Worm (Caenorhabditis elegans) whole organism, L4 larva: ENCODE data around the gene algn-5.

ENCODE experiments used
- D1046.2 ChIP-seq: fragments of 200-800 bp; sonication (Bioruptor generic); IDR thresholded peaks from 2 replicates; pipeline ENCODE4 v1.3.6; 2022; ENCODE audit warnings: missing genetic modification characterization, missing compliant biosample characterization
- F26F4.8 ChIP-seq: fragments of 200-800 bp; sonication (Bioruptor generic); conservative IDR thresholded peaks from 2 replicates; pipeline ENCODE4 v1.3.6; 2022; ENCODE audit warnings: missing genetic modification characterization, missing compliant biosample characterization
- R02D3.7 ChIP-seq: fragments of 150-350 bp; sonication (generic microtip); optimal IDR thresholded peaks from 3 replicates; lab custom pipeline; 2014; ENCODE audit warnings: missing biosample characterization, missing genetic modification characterization
- T26A8.4 ChIP-seq: fragments of 200-800 bp; sonication (Bioruptor generic); IDR thresholded peaks from 2 replicates; pipeline ENCODE4 v1.3.6; 2022; ENCODE audit warnings: missing genetic modification characterization, missing compliant biosample characterization
- Y105C5A.15 ChIP-seq: fragments of 200-800 bp; sonication (Bioruptor generic); IDR thresholded peaks from 2 replicates; pipeline ENCODE4 v1.3.6; 2022; ENCODE audit warnings: missing genetic modification characterization, missing compliant biosample characterization
- aha-1 ChIP-seq: fragments of 150-350 bp; peaks from one replicate; lab custom pipeline; 2014; ENCODE audit warnings: missing biosample characterization, missing genetic modification characterization
- arid-1 ChIP-seq: fragments of 200-800 bp; sonication (Bioruptor generic); conservative IDR thresholded peaks from 2 replicates; pipeline ENCODE4 v1.3.6; 2022; ENCODE audit warnings: missing genetic modification reagents, missing genetic modification characterization, missing compliant biosample characterization
- attf-4 ChIP-seq: sonication (generic microtip); optimal IDR thresholded peaks from 3 replicates; lab custom pipeline; 2017; ENCODE audit warnings: missing biosample characterization, missing genetic modification characterization
- ceh-20 ChIP-seq: fragments of 200-800 bp; sonication (Bioruptor generic); IDR thresholded peaks from 2 replicates; pipeline ENCODE4 v1.3.6; 2022; ENCODE audit warnings: missing genetic modification reagents, missing genetic modification characterization, missing compliant biosample characterization
- ctbp-1 ChIP-seq: fragments of 200-800 bp; sonication (Bioruptor generic); IDR thresholded peaks from 2 replicates; pipeline ENCODE4 v1.3.6; 2022; ENCODE audit warnings: missing genetic modification reagents, missing genetic modification characterization, missing compliant biosample characterization
- daf-16 ChIP-seq, 3 experiments: sonication (generic microtip); optimal IDR thresholded peaks; 2 replicates each; lab custom pipeline; 2016 to 2017; ENCODE audit warnings: missing genetic modification characterization in 3 of 3, missing genetic modification reagents in 3 of 3, mild to moderate bottlenecking in 2 of 3, missing compliant biosample characterization in 2 of 3, missing biosample characterization in 1 of 3, moderate library complexity in 1 of 3
- daf-8 ChIP-seq: fragments of 200-800 bp; sonication (Bioruptor generic); IDR thresholded peaks from 2 replicates; pipeline ENCODE4 v1.3.6; 2022; ENCODE audit warnings: missing genetic modification characterization, missing compliant biosample characterization
- dmd-6 ChIP-seq: fragments of 200-800 bp; sonication (Bioruptor generic); IDR thresholded peaks from 2 replicates; pipeline ENCODE4 v1.3.6; 2022; ENCODE audit warnings: missing genetic modification reagents, missing genetic modification characterization, missing compliant biosample characterization
- dmd-8 ChIP-seq: fragments of 200-800 bp; sonication (Bioruptor generic); IDR thresholded peaks from 2 replicates; pipeline ENCODE4 v1.3.6; 2022; ENCODE audit warnings: missing genetic modification characterization, missing compliant biosample characterization
- dve-1 ChIP-seq: sonication (generic microtip); optimal IDR thresholded peaks from 2 replicates; lab custom pipeline; 2017; ENCODE audit warnings: antibody characterized with exemption, mild to moderate bottlenecking, missing genetic modification characterization, missing compliant biosample characterization; ENCODE audit not compliant: insufficient read depth
- egl-43 ChIP-seq: fragments of 200-800 bp; sonication (Bioruptor generic); IDR thresholded peaks from 2 replicates; pipeline ENCODE4 v1.3.6; 2022; ENCODE audit warnings: missing genetic modification reagents, missing genetic modification characterization, missing compliant biosample characterization
- fos-1 ChIP-seq: fragments of 150-350 bp; optimal IDR thresholded peaks from 2 replicates; lab custom pipeline; 2014; ENCODE audit warnings: missing biosample characterization, missing genetic modification characterization
- gei-8 ChIP-seq: fragments of 200-800 bp; sonication (Bioruptor generic); optimal IDR thresholded peaks from 2 replicates; lab custom pipeline; 2018; ENCODE audit warnings: mild to moderate bottlenecking, missing genetic modification characterization, missing compliant biosample characterization
- hlh-30 ChIP-seq: sonication (generic microtip); optimal IDR thresholded peaks from 2 replicates; lab custom pipeline; 2017; ENCODE audit warnings: antibody characterized with exemption, mild to moderate bottlenecking, missing genetic modification characterization, missing compliant biosample characterization; ENCODE audit not compliant: insufficient read depth
- hmg-1.1 ChIP-seq: fragments of 200-800 bp; sonication (Bioruptor generic); IDR thresholded peaks from 2 replicates; pipeline ENCODE4 v1.3.6; 2022; ENCODE audit warnings: missing genetic modification reagents, missing genetic modification characterization, missing compliant biosample characterization
- lim-7 ChIP-seq: fragments of 200-800 bp; sonication (Bioruptor generic); IDR thresholded peaks from 2 replicates; pipeline ENCODE4 v1.3.6; 2022; ENCODE audit warnings: missing genetic modification characterization, missing compliant biosample characterization
- lin-13 ChIP-seq: fragments of 150-350 bp; optimal IDR thresholded peaks from 2 replicates; lab custom pipeline; 2014; ENCODE audit warnings: missing biosample characterization, missing genetic modification reagents, missing genetic modification characterization
- madf-5 ChIP-seq, 2 experiments: fragments of 200-800 bp; sonication (Bioruptor generic); IDR thresholded peaks; 2 replicates each; pipeline ENCODE4 v1.3.6; 2022; ENCODE audit warnings: missing compliant biosample characterization in 2 of 2, missing genetic modification characterization in 2 of 2
- mdt-29 ChIP-seq: fragments of 200-800 bp; sonication (Bioruptor generic); IDR thresholded peaks from 2 replicates; pipeline ENCODE4 v1.3.6; 2022; ENCODE audit warnings: missing genetic modification reagents, missing genetic modification characterization, missing compliant biosample characterization
- mes-2 ChIP-seq: sonication (generic microtip); optimal IDR thresholded peaks from 2 replicates; lab custom pipeline; 2016; ENCODE audit warnings: missing genotype, mild to moderate bottlenecking, missing genetic modification characterization, missing compliant biosample characterization; ENCODE audit not compliant: poor library complexity, severe bottlenecking
- mxl-2 ChIP-seq: fragments of 200-800 bp; sonication (Bioruptor generic); conservative IDR thresholded peaks from 2 replicates; pipeline ENCODE4 v1.3.6; 2022; ENCODE audit warnings: missing genetic modification reagents, missing genetic modification characterization, missing compliant biosample characterization
- mxl-3 ChIP-seq: fragments of 200-800 bp; sonication (Bioruptor generic); optimal IDR thresholded peaks from 2 replicates; lab custom pipeline; 2018; ENCODE audit warnings: mild to moderate bottlenecking, missing genetic modification characterization, missing compliant biosample characterization
- nhr-11 ChIP-seq: fragments of 150-350 bp; optimal IDR thresholded peaks from 2 replicates; lab custom pipeline; 2014; ENCODE audit warnings: missing biosample characterization, missing genetic modification characterization
- nhr-28 ChIP-seq: fragments of 150-350 bp; optimal IDR thresholded peaks from 2 replicates; lab custom pipeline; 2014; ENCODE audit warnings: missing biosample characterization, missing genetic modification characterization
- nhr-41 ChIP-seq: fragments of 200-800 bp; sonication (Bioruptor generic); IDR thresholded peaks from 2 replicates; pipeline ENCODE4 v1.3.6; 2022; ENCODE audit warnings: missing genetic modification reagents, missing genetic modification characterization, missing compliant biosample characterization
- php-3 ChIP-seq: fragments of 200-800 bp; sonication (Bioruptor generic); IDR thresholded peaks from 2 replicates; pipeline ENCODE4 v1.3.6; 2022; ENCODE audit warnings: missing genetic modification reagents, missing genetic modification characterization, missing compliant biosample characterization
- sdz-12 ChIP-seq: fragments of 200-800 bp; sonication (Bioruptor generic); optimal IDR thresholded peaks from 2 replicates; lab custom pipeline; 2018; ENCODE audit warnings: mild to moderate bottlenecking, missing genetic modification characterization, missing compliant biosample characterization
- set-16 ChIP-seq: fragments of 200-800 bp; sonication (Bioruptor generic); IDR thresholded peaks from 2 replicates; pipeline ENCODE4 v1.3.6; 2022; ENCODE audit warnings: missing genetic modification reagents, missing genetic modification characterization, missing compliant biosample characterization
- skn-1 ChIP-seq: fragments of 150-350 bp; optimal IDR thresholded peaks from 2 replicates; lab custom pipeline; 2014; ENCODE audit warnings: missing biosample characterization, missing genetic modification characterization
- spr-1 ChIP-seq: sonication (generic microtip); optimal IDR thresholded peaks from 2 replicates; lab custom pipeline; 2016; ENCODE audit warnings: mild to moderate bottlenecking, missing genetic modification characterization, missing compliant biosample characterization
- spr-3 ChIP-seq: fragments of 200-800 bp; sonication (Bioruptor generic); optimal IDR thresholded peaks from 2 replicates; lab custom pipeline; 2018; ENCODE audit warnings: mild to moderate bottlenecking, missing genetic modification characterization, missing compliant biosample characterization
- unc-130 ChIP-seq: sonication (generic microtip); optimal IDR thresholded peaks from 2 replicates; lab custom pipeline; 2016; ENCODE audit warnings: missing genetic modification reagents, missing genetic modification characterization, missing compliant biosample characterization
- vab-7 ChIP-seq: fragments of 200-800 bp; sonication (Bioruptor generic); IDR thresholded peaks from 2 replicates; pipeline ENCODE4 v1.3.6; 2022; ENCODE audit warnings: missing genetic modification reagents, missing genetic modification characterization, missing compliant biosample characterization
- zfp-2 ChIP-seq: sonication (generic microtip); optimal IDR thresholded peaks from 2 replicates; lab custom pipeline; 2016; ENCODE audit warnings: mild to moderate bottlenecking, missing genetic modification characterization, missing compliant biosample characterization
- zfp-3 ChIP-seq: fragments of 200-800 bp; sonication (Bioruptor generic); conservative IDR thresholded peaks from 2 replicates; pipeline ENCODE4 v1.3.6; 2022; ENCODE audit warnings: missing genetic modification reagents, missing genetic modification characterization, missing compliant biosample characterization
- zip-11 ChIP-seq: fragments of 200-800 bp; sonication (Bioruptor generic); IDR thresholded peaks from 2 replicates; pipeline ENCODE4 v1.3.6; 2022; ENCODE audit warnings: missing genetic modification characterization, missing compliant biosample characterization

Gene algn-5

ce11 chrV:4190232-4190631, 5.1 kb upstream of the algn-5 start (continued):
- TF ChIP-seq nhr-41 (GFP tag; lab: Robert Waterston, UW) (no peak), ctbp-1 (GFP tag; lab: Robert Waterston, UW) (0 out of 2 replicates have a peak, but pooled peaks have one; percentile 28), unc-130 (GFP tag; lab: Kevin White, UChicago) (no peak), R02D3.7 (tag; lab: Kevin White, UChicago) (no peak), hmg-1.1 (GFP tag; lab: Robert Waterston, UW) (peak; percentile 31; the same call in 1 of the 2 replicates), zfp-2 (tag; lab: Kevin White, UChicago) (no peak), fos-1 (tag; lab: Kevin White, UChicago) (no peak), spr-3 (GFP tag; lab: Kevin White, UChicago) (no peak), daf-8 (GFP tag; lab: Robert Waterston, UW) (no peak), dmd-8 (GFP tag; lab: Robert Waterston, UW) (0 out of 2 replicates have a peak, but pooled peaks have one; percentile 36), set-16 (GFP tag; lab: Robert Waterston, UW) (peak; percentile 35; the same call in 1 of the 2 replicates), mdt-29 (GFP tag; lab: Robert Waterston, UW) (peak; percentile 39; the same call in 1 of the 2 replicates), T26A8.4 (GFP tag; lab: Robert Waterston, UW) (peak; percentile 66), lim-7 (GFP tag; lab: Robert Waterston, UW) (no peak), dve-1 (tag; lab: Kevin White, UChicago) (no peak), ceh-20 (GFP tag; lab: Robert Waterston, UW) (no peak), zfp-3 (GFP tag; lab: Robert Waterston, UW) (0 out of 2 replicates have a peak, but pooled peaks have one; percentile 84), php-3 (GFP tag; lab: Robert Waterston, UW) (peak; percentile 12; the same call in 1 of the 2 replicates), daf-16 (GFP tag; optimal IDR thresholded peaks at IDR 0.05; lab: Kevin White, UChicago) (no peak), daf-16 (tag; optimal IDR thresholded peaks at IDR 0.05; lab: Kevin White, UChicago) (no peak), lin-13 (no peak), D1046.2 (GFP tag; lab: Robert Waterston, UW) (no peak), spr-1 (tag; lab: Kevin White, UChicago) (no peak), gei-8 (GFP tag; lab: Kevin White, UChicago) (peak; percentile 56), madf-5 (GFP tag; IDR thresholded peaks at IDR 0.05; lab: Robert Waterston, UW) (0 out of 4 replicates have a peak, but pooled peaks of 1 of the 2 experiments have one; percentile 62), nhr-11 (no peak), Y105C5A.15 (GFP tag; lab: Robert Waterston, UW) (no peak), dmd-6 (GFP tag; lab: Robert Waterston, UW) (peak; percentile 45), sdz-12 (GFP tag; lab: Kevin White, UChicago) (no peak), skn-1 (tag; lab: Kevin White, UChicago) (no peak), vab-7 (GFP tag; lab: Robert Waterston, UW) (0 out of 2 replicates have a peak, but pooled peaks have one; percentile 22), zip-11 (GFP tag; lab: Robert Waterston, UW) (no peak), egl-43 (peak; percentile 47; the same call in 1 of the 2 replicates), arid-1 (GFP tag; lab: Robert Waterston, UW) (no peak; the same call in 1 of the 2 replicates)

ce11 chrV:4192688-4193471, 2.5 kb upstream of the algn-5 start:
- TF ChIP-seq spr-3 (GFP tag; lab: Kevin White, UChicago) (no peak), mes-2 (tag; lab: Kevin White, UChicago) (peak; percentile 16), dmd-6 (GFP tag; lab: Robert Waterston, UW) (peak; percentile 35; the same call in 1 of the 2 replicates), attf-4 (tag; lab: Kevin White, UChicago) (no peak), mxl-2 (GFP tag; lab: Robert Waterston, UW) (no peak), ceh-20 (GFP tag; lab: Robert Waterston, UW) (peak; percentile 43; the same call in 1 of the 2 replicates), mxl-3 (GFP tag; lab: Kevin White, UChicago) (peak; percentile 8), hlh-30 (tag; lab: Kevin White, UChicago) (no peak), aha-1 (tag; lab: Kevin White, UChicago) (peak; percentile 67), hmg-1.1 (GFP tag; lab: Robert Waterston, UW) (no peak), dve-1 (tag; lab: Kevin White, UChicago) (no peak), nhr-28 (peak; percentile 3), F26F4.8 (GFP tag; lab: Robert Waterston, UW) (no peak), zip-11 (GFP tag; lab: Robert Waterston, UW) (no peak)
